Fruit fly (Drosophila melanogaster) whole organism, embryonic: ENCODE data around the gene CG32248.

Experiments used
- Aef1 ChIP-seq: fragments of 200-800 bp; sonication (Bioruptor generic); IDR thresholded peaks from 3 replicates; pipeline ENCODE4 v1.3.6; 2022; ENCODE audit warnings: missing biosample characterization, missing genetic modification characterization
- Atf3 ChIP-seq: fragments of 200-800 bp; sonication (Bioruptor generic); optimal IDR thresholded peaks from 3 replicates; lab custom pipeline; 2016; ENCODE audit warnings: missing biosample characterization, missing genetic modification characterization
- B-H2 ChIP-seq: fragments of 200-800 bp; sonication (Bioruptor generic); optimal IDR thresholded peaks from 2 replicates; lab custom pipeline; 2018; ENCODE audit warnings: missing biosample characterization, mild to moderate bottlenecking, missing genetic modification characterization
- BEAF-32 ChIP-seq: fragments of 200-800 bp; sonication (Bioruptor generic); optimal IDR thresholded peaks from 3 replicates; lab custom pipeline; 2017; ENCODE audit warnings: missing biosample characterization, missing genetic modification characterization, mild to moderate bottlenecking, moderate library complexity, missing genetic modification reagents
- CG10147 ChIP-seq: fragments of 200-800 bp; sonication (Bioruptor generic); optimal IDR thresholded peaks from 2 replicates; lab custom pipeline; 2019; ENCODE audit warnings: missing biosample characterization, mild to moderate bottlenecking, missing genetic modification characterization, moderate library complexity
- CG10366 ChIP-seq: fragments of 200-800 bp; sonication (Bioruptor generic); IDR thresholded peaks from 2 replicates; pipeline ENCODE4 v1.3.6; 2022; ENCODE audit warnings: missing biosample characterization, missing genetic modification characterization
- CG12236 ChIP-seq: fragments of 200-800 bp; sonication (Bioruptor generic); optimal IDR thresholded peaks from 2 replicates; lab custom pipeline; 2016; ENCODE audit warnings: missing biosample characterization, missing genetic modification characterization
- CG12769 ChIP-seq: fragments of 200-800 bp; sonication (Bioruptor generic); optimal IDR thresholded peaks from 2 replicates; lab custom pipeline; 2019; ENCODE audit warnings: missing biosample characterization, mild to moderate bottlenecking, missing genetic modification characterization, moderate library complexity
- CG13296 ChIP-seq: fragments of 200-800 bp; sonication (Bioruptor generic); optimal IDR thresholded peaks from 3 replicates; lab custom pipeline; 2018; ENCODE audit warnings: missing biosample characterization, mild to moderate bottlenecking, missing genetic modification characterization
- CG13894 ChIP-seq: fragments of 200-800 bp; sonication (Bioruptor generic); optimal IDR thresholded peaks from 3 replicates; lab custom pipeline; 2018; ENCODE audit warnings: missing biosample characterization, mild to moderate bottlenecking, missing genetic modification characterization, moderate library complexity
- CG15011 ChIP-seq: fragments of 200-800 bp; sonication (Bioruptor generic); optimal IDR thresholded peaks from 3 replicates; lab custom pipeline; 2018; ENCODE audit warnings: missing biosample characterization, mild to moderate bottlenecking, missing genetic modification characterization
- CG1647 ChIP-seq: fragments of 200-800 bp; sonication (Bioruptor generic); optimal IDR thresholded peaks from 3 replicates; lab custom pipeline; 2016; ENCODE audit warnings: missing biosample characterization, missing genetic modification characterization
- CG17186 ChIP-seq: fragments of 200-800 bp; sonication (Bioruptor generic); optimal IDR thresholded peaks from 3 replicates; lab custom pipeline; 2017; ENCODE audit warnings: missing biosample characterization, missing genetic modification reagents, missing genetic modification characterization
- CG17328 ChIP-seq: fragments of 200-800 bp; sonication (Bioruptor generic); IDR thresholded peaks from 2 replicates; pipeline ENCODE4 v1.3.6; 2022; ENCODE audit warnings: missing biosample characterization, missing genetic modification characterization
- CG17912 ChIP-seq: fragments of 200-800 bp; sonication (Bioruptor generic); optimal IDR thresholded peaks from 2 replicates; lab custom pipeline; 2018; ENCODE audit warnings: missing biosample characterization, mild to moderate bottlenecking, missing genetic modification characterization
- CG2116 ChIP-seq: fragments of 200-800 bp; sonication (Bioruptor generic); optimal IDR thresholded peaks from 3 replicates; lab custom pipeline; 2018; ENCODE audit warnings: missing biosample characterization, mild to moderate bottlenecking, missing genetic modification characterization
- CG31224 ChIP-seq: fragments of 200-800 bp; sonication (Bioruptor generic); IDR thresholded peaks from 2 replicates; pipeline ENCODE4 v1.3.6; 2022; ENCODE audit warnings: missing biosample characterization, missing genetic modification characterization
- CG4617 ChIP-seq: fragments of 200-800 bp; sonication (Bioruptor generic); optimal IDR thresholded peaks from 3 replicates; lab custom pipeline; 2016; ENCODE audit warnings: missing biosample characterization, missing genetic modification characterization, borderline replicate concordance
- CG6272 ChIP-seq: fragments of 200-800 bp; sonication (Bioruptor generic); IDR thresholded peaks from 2 replicates; pipeline ENCODE4 v1.3.6; 2022; ENCODE audit warnings: missing biosample characterization, missing genetic modification characterization
- CG6791 ChIP-seq: fragments of 200-800 bp; sonication (Bioruptor generic); IDR thresholded peaks from 3 replicates; pipeline ENCODE4 v1.3.6; 2022; ENCODE audit warnings: missing biosample characterization, missing genetic modification characterization; ENCODE audit not compliant: partially characterized antibody
- CG7556 ChIP-seq: fragments of 200-800 bp; sonication (Bioruptor generic); optimal IDR thresholded peaks from 2 replicates; lab custom pipeline; 2017; ENCODE audit warnings: missing biosample characterization, mild to moderate bottlenecking, missing genetic modification characterization
- CG7928 ChIP-seq: fragments of 200-800 bp; sonication (Bioruptor generic); optimal IDR thresholded peaks from 2 replicates; lab custom pipeline; 2017; ENCODE audit warnings: missing biosample characterization, mild to moderate bottlenecking, missing genetic modification characterization
- CG8944 ChIP-seq: fragments of 200-800 bp; sonication (Bioruptor generic); optimal IDR thresholded peaks from 3 replicates; lab custom pipeline; 2016; ENCODE audit warnings: missing biosample characterization, missing genetic modification characterization
- CG9876 ChIP-seq: fragments of 200-800 bp; sonication (Bioruptor generic); optimal IDR thresholded peaks from 2 replicates; lab custom pipeline; 2016; ENCODE audit warnings: missing biosample characterization, missing genetic modification characterization
- CTCF ChIP-seq: fragments of 200-800 bp; sonication (Bioruptor generic); optimal IDR thresholded peaks from 2 replicates; lab custom pipeline; 2017; ENCODE audit warnings: missing biosample characterization, mild to moderate bottlenecking, missing genetic modification characterization, moderate library complexity
- D19A ChIP-seq: fragments of 200-800 bp; optimal IDR thresholded peaks from 3 replicates; lab custom pipeline; 2019; ENCODE audit warnings: missing biosample characterization, mild to moderate bottlenecking, missing genetic modification characterization, moderate library complexity
- Dll ChIP-seq: fragments of 200-800 bp; sonication (Bioruptor generic); IDR thresholded peaks from 4 replicates; pipeline ENCODE4 v1.3.6; 2022; ENCODE audit warnings: missing biosample characterization, missing genetic modification characterization; ENCODE audit not compliant: partially characterized antibody
- Ets65A ChIP-seq: fragments of 200-800 bp; sonication (Bioruptor generic); peaks from one replicate; lab custom pipeline; 2016; ENCODE audit warnings: missing biosample characterization, missing genetic modification characterization
- Ets97D ChIP-seq: fragments of 200-800 bp; sonication (Bioruptor generic); optimal IDR thresholded peaks from 3 replicates; lab custom pipeline; 2016; ENCODE audit warnings: missing biosample characterization, missing genetic modification characterization
- H15 ChIP-seq: fragments of 200-800 bp; sonication (Bioruptor generic); IDR thresholded peaks from 3 replicates; pipeline ENCODE4 v1.3.6; 2022; ENCODE audit warnings: missing biosample characterization, missing genetic modification characterization
- Hmr ChIP-seq: fragments of 200-800 bp; sonication (Bioruptor generic); optimal IDR thresholded peaks from 3 replicates; lab custom pipeline; 2017; ENCODE audit warnings: mild to moderate bottlenecking, missing biosample characterization, missing genetic modification reagents, missing genetic modification characterization
- Lhr ChIP-seq: fragments of 200-800 bp; sonication (Bioruptor generic); optimal IDR thresholded peaks from 3 replicates; lab custom pipeline; 2017; ENCODE audit warnings: mild to moderate bottlenecking, missing biosample characterization, missing genetic modification reagents, missing genetic modification characterization
- Rfx ChIP-seq: fragments of 200-800 bp; sonication (Bioruptor generic); IDR thresholded peaks from 2 replicates; pipeline ENCODE4 v1.3.6; 2022; ENCODE audit warnings: missing biosample characterization, missing genetic modification characterization
- Scr ChIP-seq: fragments of 200-800 bp; sonication (Bioruptor generic); IDR thresholded peaks from 2 replicates; pipeline ENCODE4 v1.3.6; 2022; ENCODE audit warnings: missing biosample characterization, missing genetic modification characterization; ENCODE audit not compliant: partially characterized antibody
- Vsx1 ChIP-seq: fragments of 200-800 bp; sonication (Bioruptor generic); optimal IDR thresholded peaks from 2 replicates; lab custom pipeline; 2017; ENCODE audit warnings: missing biosample characterization, mild to moderate bottlenecking, missing genetic modification characterization, missing genetic modification reagents
- fu2 ChIP-seq: fragments of 200-800 bp; sonication (Bioruptor generic); optimal IDR thresholded peaks from 2 replicates; lab custom pipeline; 2016; ENCODE audit warnings: missing biosample characterization, missing genetic modification characterization
- gsb ChIP-seq: fragments of 200-800 bp; sonication (Bioruptor generic); IDR thresholded peaks from 2 replicates; pipeline ENCODE4 v1.3.6; 2022; ENCODE audit warnings: missing biosample characterization, missing genetic modification characterization
- gsb-n ChIP-seq: fragments of 200-800 bp; sonication (Bioruptor generic); optimal IDR thresholded peaks from 3 replicates; lab custom pipeline; 2018; ENCODE audit warnings: missing biosample characterization, mild to moderate bottlenecking, missing genetic modification characterization
- hb ChIP-seq: fragments of 200-800 bp; sonication (Bioruptor generic); IDR thresholded peaks from 3 replicates; pipeline ENCODE4 v1.3.6; 2022; ENCODE audit warnings: missing biosample characterization, missing genetic modification characterization; ENCODE audit not compliant: partially characterized antibody
- hkb ChIP-seq, 2 experiments: fragments of 200-800 bp in 1 of 2; fragments of >200 bp in 1 of 2; sonication (Bioruptor generic) in 1 of 2; IDR thresholded peaks in 1 of 2; optimal IDR thresholded peaks in 1 of 2; 2 replicates each; pipeline versions ENCODE4 v1.3.6 to Lab custom; 2017 to 2022; ENCODE audit warnings: missing biosample characterization in 1 of 2, missing genetic modification characterization in 1 of 2
- jigr1 ChIP-seq: fragments of 200-800 bp; sonication (Bioruptor generic); IDR thresholded peaks from 3 replicates; pipeline ENCODE4 v1.3.6; 2022; ENCODE audit warnings: missing biosample characterization, missing genetic modification characterization
- lilli ChIP-seq: fragments of 200-800 bp; sonication (Bioruptor generic); optimal IDR thresholded peaks from 3 replicates; lab custom pipeline; 2016; ENCODE audit warnings: missing biosample characterization, missing genetic modification characterization
- lmd ChIP-seq: fragments of 200-800 bp; sonication (Bioruptor generic); IDR thresholded peaks from 2 replicates; pipeline ENCODE4 v1.3.6; 2022; ENCODE audit warnings: missing biosample characterization, missing genetic modification characterization
- nmo ChIP-seq: fragments of 200-800 bp; sonication (Bioruptor generic); optimal IDR thresholded peaks from 2 replicates; lab custom pipeline; 2018; ENCODE audit warnings: missing biosample characterization, mild to moderate bottlenecking, missing genetic modification characterization, moderate library complexity
- onecut ChIP-seq: fragments of 200-800 bp; sonication (Bioruptor generic); IDR thresholded peaks from 2 replicates; pipeline ENCODE4 v1.3.6; 2022; ENCODE audit warnings: missing biosample characterization, missing genetic modification characterization
- ranshi ChIP-seq: fragments of 200-800 bp; sonication (Bioruptor generic); IDR thresholded peaks from 2 replicates; pipeline ENCODE4 v1.3.6; 2022; ENCODE audit warnings: missing biosample characterization, missing genetic modification characterization
- row ChIP-seq: fragments of 200-800 bp; sonication (Bioruptor generic); IDR thresholded peaks from 3 replicates; pipeline ENCODE4 v1.3.6; 2022; ENCODE audit warnings: missing biosample characterization, missing genetic modification characterization
- seq ChIP-seq: fragments of 200-800 bp; sonication (Bioruptor generic); IDR thresholded peaks from 2 replicates; pipeline ENCODE4 v1.3.6; 2022; ENCODE audit warnings: missing biosample characterization, missing genetic modification characterization
- slbo ChIP-seq: fragments of 200-800 bp; sonication (Bioruptor generic); IDR thresholded peaks from 2 replicates; pipeline ENCODE4 v1.3.6; 2022; ENCODE audit warnings: missing biosample characterization, missing genetic modification characterization
- slp2 ChIP-seq: fragments of 200-800 bp; sonication (Bioruptor generic); optimal IDR thresholded peaks from 2 replicates; lab custom pipeline; 2016; ENCODE audit warnings: missing biosample characterization, missing genetic modification characterization
- so ChIP-seq: fragments of 200-800 bp; sonication (Bioruptor generic); IDR thresholded peaks from 3 replicates; pipeline ENCODE4 v1.3.6; 2022; ENCODE audit warnings: missing biosample characterization, missing genetic modification characterization
- tna ChIP-seq: fragments of 200-800 bp; sonication (Bioruptor generic); IDR thresholded peaks from 2 replicates; pipeline ENCODE4 v1.3.6; 2022; ENCODE audit warnings: missing biosample characterization, missing genetic modification characterization; ENCODE audit not compliant: partially characterized antibody

Gene CG32248

dm6 chr3L:4521809-4522208 is 50.3 kb downstream of the CG32248 start (continued):
- TF ChIP-seq fu2 (no peak), hb (no peak), CG17328 (GFP tag; lab: Robert Waterston, UW) (0 out of 2 replicates have a peak, but pooled peaks have one; percentile 16), Scr (GFP tag; lab: Robert Waterston, UW) (no peak), B-H2 (GFP tag; lab: Kevin White, UChicago) (peak; percentile 12), CG15011 (GFP tag; lab: Kevin White, UChicago) (peak; percentile 31), Vsx1 (GFP tag; lab: Kevin White, UChicago) (peak; percentile 15), jigr1 (GFP tag; lab: Robert Waterston, UW) (no peak), CG7928 (GFP tag; lab: Kevin White, UChicago) (no peak), Aef1 (GFP tag; lab: Robert Waterston, UW) (no peak), Dll (no peak), tna (no peak), lmd (GFP tag; lab: Robert Waterston, UW) (no peak), CTCF (GFP tag; lab: Kevin White, UChicago) (no peak), CG12769 (tag; lab: Kevin White, UChicago) (peak; percentile 81), Ets97D (GFP tag; lab: Kevin White, UChicago) (no peak), gsb-n (tag; lab: Kevin White, UChicago) (peak; percentile 18), CG17186 (GFP tag; lab: Kevin White, UChicago) (no peak), CG17912 (GFP tag; lab: Kevin White, UChicago) (no peak), slbo (GFP tag; lab: Robert Waterston, UW) (no peak), CG7556 (peak; percentile 15), CG13296 (peak; percentile 38), Lhr (GFP tag; lab: Kevin White, UChicago) (no peak), lilli (no peak), CG10366 (GFP tag; lab: Robert Waterston, UW) (no peak), row (no peak), hkb (optimal IDR thresholded peaks at IDR 0.05; lab: Kevin White, UChicago) (no peak), hkb (GFP tag; IDR thresholded peaks at IDR 0.05; lab: Robert Waterston, UW) (peak; percentile 76), ranshi (GFP tag; lab: Robert Waterston, UW) (peak; percentile 43; the same call in 1 of the 2 replicates), CG6272 (no peak), CG12236 (GFP tag; lab: Kevin White, UChicago) (no peak), seq (GFP tag; lab: Robert Waterston, UW) (0 out of 2 replicates have a peak, but pooled peaks have one; percentile 26), Ets65A (GFP tag; lab: Kevin White, UChicago) (no peak), CG8944 (GFP tag; lab: Kevin White, UChicago) (no peak), CG4617 (GFP tag; lab: Kevin White, UChicago) (no peak), gsb (peak; percentile 66), CG10147 (peak; percentile 13), Rfx (GFP tag; lab: Robert Waterston, UW) (peak; percentile 74), Hmr (GFP tag; lab: Kevin White, UChicago) (peak; percentile 64), onecut (GFP tag; lab: Robert Waterston, UW) (peak; percentile 41), Atf3 (no peak), CG6791 (no peak), slp2 (GFP tag; lab: Kevin White, UChicago) (no peak), BEAF-32 (GFP tag; lab: Kevin White, UChicago) (no peak), CG9876 (no peak), CG31224 (GFP tag; lab: Robert Waterston, UW) (no peak), CG1647 (GFP tag; lab: Kevin White, UChicago) (no peak), CG2116 (GFP tag; lab: Kevin White, UChicago) (no peak), so (GFP tag; lab: Robert Waterston, UW) (peak; percentile 22; the same call in 1 of the 3 replicates), H15 (no peak), D19A (tag; lab: Kevin White, UChicago) (no peak), nmo (GFP tag; lab: Kevin White, UChicago) (no peak), CG13894 (tag; lab: Kevin White, UChicago) (peak; percentile 30)
